Worm (Caenorhabditis elegans): ENCODE data around the gene oac-1.
A peak's percentile ranks its signal among the peaks of the same experiment; 100 is the strongest.

oac-1 gene

DNA sequence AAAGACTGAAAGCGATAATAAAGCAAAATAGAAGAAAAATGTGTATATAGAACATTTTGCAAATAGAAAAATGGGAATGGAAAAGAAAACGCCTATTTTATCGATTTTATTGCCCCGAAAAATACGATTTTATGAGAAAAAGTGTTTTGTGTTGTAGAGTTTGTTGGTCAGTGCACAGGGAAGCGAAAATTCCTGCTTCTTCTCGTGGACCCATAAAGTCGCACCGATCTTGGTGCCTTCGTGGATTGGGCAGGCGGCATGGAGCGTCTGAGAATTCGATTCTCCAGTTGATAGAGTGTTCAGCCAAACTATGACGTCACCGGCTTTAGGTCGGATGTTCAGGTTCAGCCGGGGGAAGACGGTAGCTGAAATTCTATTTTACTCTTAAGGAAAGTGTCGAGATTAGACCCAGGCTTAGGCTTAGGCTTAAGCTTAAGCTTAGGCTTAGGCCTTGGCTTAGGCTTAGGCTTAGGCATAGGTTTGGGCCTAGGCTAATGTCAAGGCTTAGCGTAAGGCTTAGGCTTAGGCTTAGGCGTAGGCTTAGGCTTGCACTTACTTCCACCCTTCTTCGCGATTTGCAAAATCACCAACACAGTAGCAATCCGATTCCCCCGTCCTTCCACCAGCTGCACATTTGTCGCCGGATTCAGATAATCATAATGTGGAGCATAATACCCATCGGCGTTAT is 43.4 kb downstream of the oac-1 start, which contains the start of gene Y43F8B.19:
Y43F8B.19 (minus strand) TSS at position 51 of the 688 bp plus-strand sequence.
- peak; percentile 63 for TF ChIP-seq ceh-36 (tag; optimal IDR thresholded peaks at IDR 0.05)
- TF ChIP-seq ceh-13 (GFP tag; optimal IDR thresholded peaks at IDR 0.05), result no peak

ce11 chrV:19510925-19511324 is 44.8 kb downstream of the oac-1 start:
- no peak for TF ChIP-seq tbx-11 (GFP tag; IDR thresholded peaks at IDR 0.05)
- no peak for TF ChIP-seq tbx-37 (GFP tag; conservative IDR thresholded peaks at IDR 0.05)
- TF ChIP-seq F13C5.2 (tag; optimal IDR thresholded peaks at IDR 0.05), result no peak
- TF ChIP-seq scrt-1 (GFP tag; IDR thresholded peaks at IDR 0.05), result no peak
- no peak for TF ChIP-seq sea-1 (GFP tag; conservative IDR thresholded peaks at IDR 0.05)
- TF ChIP-seq hmbx-1 (tag; optimal IDR thresholded peaks at IDR 0.05), result no peak
- TF ChIP-seq B0310.2 (tag; optimal IDR thresholded peaks at IDR 0.05), result no peak

DNA sequence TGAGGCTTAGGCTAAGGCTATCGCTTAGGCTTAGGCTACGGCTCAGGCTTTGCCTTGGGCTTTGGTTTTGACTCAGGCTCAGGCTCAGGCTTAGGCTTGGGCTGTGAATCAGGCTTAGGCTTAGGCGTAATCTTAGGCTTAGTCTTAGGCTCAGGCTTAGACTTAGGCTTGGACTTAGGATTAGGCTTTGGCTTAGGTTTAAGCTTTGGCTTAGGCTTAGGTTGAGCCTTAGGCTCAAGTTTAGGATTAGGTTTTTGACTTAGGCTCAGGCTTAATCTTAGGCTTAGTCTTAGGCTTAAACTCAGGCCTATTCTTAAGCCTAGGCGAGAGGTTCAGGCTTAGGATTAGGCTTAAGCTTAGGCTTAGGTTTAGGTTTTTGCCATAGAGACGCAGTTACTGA is 45.4 kb downstream of the oac-1 start:
- TF ChIP-seq hmg-4 (GFP tag; optimal IDR thresholded peaks at IDR 0.05), result no peak
- peak; percentile 87 for TF ChIP-seq ceh-36 (tag; optimal IDR thresholded peaks at IDR 0.05)
- no peak for TF ChIP-seq F13C5.2 (tag; optimal IDR thresholded peaks at IDR 0.05)
- no peak for TF ChIP-seq hnd-1 (tag; optimal IDR thresholded peaks at IDR 0.05)

DNA sequence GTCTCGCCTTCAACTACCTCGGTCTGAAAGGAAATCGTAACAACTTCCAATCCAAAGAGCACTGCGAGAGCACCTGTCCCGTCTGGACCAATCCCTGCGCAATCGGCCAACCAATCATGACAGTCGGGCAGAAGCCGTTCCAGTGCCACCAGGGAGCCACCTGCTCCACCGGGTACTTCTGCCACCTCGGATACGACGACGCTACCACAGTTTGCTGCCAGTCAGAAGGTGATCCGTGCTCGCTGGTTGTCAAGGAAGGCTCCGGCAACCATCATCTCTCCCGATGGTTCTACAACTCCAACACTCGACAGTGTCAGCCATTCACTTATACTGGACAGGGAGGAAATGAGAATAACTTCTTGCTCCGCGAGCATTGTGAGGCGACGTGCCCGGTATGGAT is 46.7 kb downstream of the oac-1 start:
- TF ChIP-seq aly-1 (tag; optimal IDR thresholded peaks at IDR 0.05) (no peak), ceh-36 (tag; optimal IDR thresholded peaks at IDR 0.05) (no peak), flt-1 (GFP tag; IDR thresholded peaks at IDR 0.05) (no peak), tbx-37 (GFP tag; conservative IDR thresholded peaks at IDR 0.05) (no peak), hmbx-1 (tag; optimal IDR thresholded peaks at IDR 0.05) (no peak), hmg-4 (GFP tag; optimal IDR thresholded peaks at IDR 0.05) (no peak), scrt-1 (GFP tag; IDR thresholded peaks at IDR 0.05) (no peak), tbx-11 (GFP tag; IDR thresholded peaks at IDR 0.05) (no peak), ceh-13 (GFP tag; optimal IDR thresholded peaks at IDR 0.05) (no peak), tra-4 (tag; optimal IDR thresholded peaks at IDR 0.05) (no peak), ets-7 (tag; optimal IDR thresholded peaks at IDR 0.05) (no peak), F13C5.2 (tag; optimal IDR thresholded peaks at IDR 0.05) (no peak), ama-1 (optimal IDR thresholded peaks at IDR 0.05) (no peak)

- TF ChIP-seq pes-1 (GFP tag; IDR thresholded peaks at IDR 0.05), result no peak
- peak; percentile 72 for TF ChIP-seq ceh-36 (tag; optimal IDR thresholded peaks at IDR 0.05)
- TF ChIP-seq aly-1 (tag; optimal IDR thresholded peaks at IDR 0.05), result no peak
Measured at ce11 chrV:19502579-19503151, 53.1 kb downstream of the oac-1 start, which contains the start of gene Y43F8B.3. Gene Y43F8B.3, plus strand, starts transcription at chrV:19503101.

ce11 chrV:19501389-19501788 is 54.4 kb downstream of the oac-1 start:
- TF ChIP-seq tbx-11 (GFP tag; IDR thresholded peaks at IDR 0.05), result no peak
- TF ChIP-seq ama-1 (optimal IDR thresholded peaks at IDR 0.05), result no peak
- no peak for TF ChIP-seq ets-7 (tag; optimal IDR thresholded peaks at IDR 0.05)
- TF ChIP-seq F13C5.2 (tag; optimal IDR thresholded peaks at IDR 0.05), result no peak
- TF ChIP-seq ceh-13 (GFP tag; optimal IDR thresholded peaks at IDR 0.05), result no peak
- no peak for TF ChIP-seq flt-1 (GFP tag; IDR thresholded peaks at IDR 0.05)
- TF ChIP-seq aly-1 (tag; optimal IDR thresholded peaks at IDR 0.05), result no peak
- TF ChIP-seq tbx-37 (GFP tag; conservative IDR thresholded peaks at IDR 0.05), result no peak
- no peak for TF ChIP-seq sea-1 (GFP tag; conservative IDR thresholded peaks at IDR 0.05)
- no peak for TF ChIP-seq hmbx-1 (tag; optimal IDR thresholded peaks at IDR 0.05)
- no peak for TF ChIP-seq pes-1 (GFP tag; IDR thresholded peaks at IDR 0.05)
- TF ChIP-seq hnd-1 (tag; optimal IDR thresholded peaks at IDR 0.05), result no peak
- TF ChIP-seq B0310.2 (tag; optimal IDR thresholded peaks at IDR 0.05), result no peak
- no peak for TF ChIP-seq tra-4 (tag; optimal IDR thresholded peaks at IDR 0.05)
- TF ChIP-seq scrt-1 (GFP tag; IDR thresholded peaks at IDR 0.05), result no peak
- no peak for TF ChIP-seq ceh-36 (tag; optimal IDR thresholded peaks at IDR 0.05)
- TF ChIP-seq hmg-4 (GFP tag; optimal IDR thresholded peaks at IDR 0.05), result no peak
